Fruit fly (Drosophila melanogaster) Kc167 (cell line): ENCODE measurements around the gene CG42571.

Source experiments
- Myc ChIP-seq: fragments of >200 bp; optimal IDR thresholded peaks from 2 replicates; lab custom pipeline; 2017; ENCODE audit warnings: missing external identifiers
- Sin3A ChIP-seq: fragments of >200 bp; optimal IDR thresholded peaks from 2 replicates; lab custom pipeline; 2018; ENCODE audit warnings: missing external identifiers
- h ChIP-seq: fragments of >200 bp; optimal IDR thresholded peaks from 3 replicates; lab custom pipeline; 2018; ENCODE audit warnings: missing external identifiers
- insv ChIP-seq: fragments of >200 bp; optimal IDR thresholded peaks from 3 replicates; lab custom pipeline; 2018; ENCODE audit warnings: missing external identifiers
- psq ChIP-seq: fragments of >200 bp; optimal IDR thresholded peaks from 2 replicates; lab custom pipeline; 2017; ENCODE audit warnings: missing external identifiers
- ttk ChIP-seq: sonication (Bioruptor generic); optimal IDR thresholded peaks from 2 replicates; lab custom pipeline; 2017; ENCODE audit warnings: missing external identifiers

CG42571 gene

dm6 chr3L:15715788-15716503, at the start of gene CG42571:
Gene CG42571, plus strand, starts transcription at chr3L:15716453.
- no peak for TF ChIP-seq psq
- TF ChIP-seq insv (lab: Kevin White, UChicago): no peak
- no peak for TF ChIP-seq ttk (lab: Kevin White, UChicago)
- no peak for TF ChIP-seq Sin3A (lab: Kevin White, UChicago)
- no peak for TF ChIP-seq Myc (lab: Kevin White, UChicago)

dm6 chr3L:15669939-15670338, 46.3 kb upstream of the CG42571 start:
- TF ChIP-seq psq: no peak
- TF ChIP-seq Sin3A (lab: Kevin White, UChicago): no peak
- no peak for TF ChIP-seq insv (lab: Kevin White, UChicago)
- TF ChIP-seq ttk (lab: Kevin White, UChicago): no peak
- no peak for TF ChIP-seq Myc (lab: Kevin White, UChicago)
- TF ChIP-seq h (lab: Kevin White, UChicago): no peak

- TF ChIP-seq Myc (lab: Kevin White, UChicago): no peak
- TF ChIP-seq insv (lab: Kevin White, UChicago): no peak
- TF ChIP-seq ttk (lab: Kevin White, UChicago): no peak
- no peak for TF ChIP-seq psq
- TF ChIP-seq h (lab: Kevin White, UChicago): no peak
- TF ChIP-seq Sin3A (lab: Kevin White, UChicago): no peak
These were observed 45.8 kb upstream of the CG42571 start for dm6 chr3L:15670455-15670854.

dm6 chr3L:15672800-15673199, 43.5 kb upstream of the CG42571 start:
- TF ChIP-seq Sin3A (lab: Kevin White, UChicago) (no peak), psq (no peak), insv (lab: Kevin White, UChicago) (no peak), h (lab: Kevin White, UChicago) (no peak), ttk (lab: Kevin White, UChicago) (no peak), Myc (lab: Kevin White, UChicago) (no peak)

dm6 chr3L:15675111-15675510, 41.1 kb upstream of the CG42571 start:
- TF ChIP-seq ttk (lab: Kevin White, UChicago) (no peak), insv (lab: Kevin White, UChicago) (no peak), Myc (lab: Kevin White, UChicago) (no peak), psq (no peak), Sin3A (lab: Kevin White, UChicago) (no peak), h (lab: Kevin White, UChicago) (no peak)

dm6 chr3L:15677662-15678061, 38.6 kb upstream of the CG42571 start:
- TF ChIP-seq Myc (lab: Kevin White, UChicago): no peak
- no peak for TF ChIP-seq h (lab: Kevin White, UChicago)
- no peak for TF ChIP-seq ttk (lab: Kevin White, UChicago)
- no peak for TF ChIP-seq insv (lab: Kevin White, UChicago)
- TF ChIP-seq Sin3A (lab: Kevin White, UChicago): no peak
- TF ChIP-seq psq: no peak

dm6 chr3L:15678284-15678683, 38.0 kb upstream of the CG42571 start:
- TF ChIP-seq psq: no peak
- no peak for TF ChIP-seq Myc (lab: Kevin White, UChicago)
- TF ChIP-seq ttk (lab: Kevin White, UChicago): no peak
- no peak for TF ChIP-seq insv (lab: Kevin White, UChicago)
- no peak for TF ChIP-seq h (lab: Kevin White, UChicago)
- TF ChIP-seq Sin3A (lab: Kevin White, UChicago): no peak

- TF ChIP-seq h (lab: Kevin White, UChicago) (no peak), Myc (lab: Kevin White, UChicago) (no peak), insv (lab: Kevin White, UChicago) (no peak), Sin3A (lab: Kevin White, UChicago) (no peak), ttk (lab: Kevin White, UChicago) (no peak), psq (no peak)
These were observed 36.8 kb upstream of the CG42571 start, which contains the start of gene CG7304 for dm6 chr3L:15679420-15679819. Gene CG7304, plus strand, starts transcription at chr3L:15679720.

dm6 chr3L:15683345-15683922, 32.8 kb upstream of the CG42571 start, which contains the start of the genes CG7579 and Pgant8:
Gene CG7579, minus strand, starts transcription at chr3L:15683445.
Gene Pgant8, plus strand, starts transcription at chr3L:15683872.
- no peak for TF ChIP-seq insv (lab: Kevin White, UChicago)
- no peak for TF ChIP-seq ttk (lab: Kevin White, UChicago)
- no peak for TF ChIP-seq Myc (lab: Kevin White, UChicago)
- no peak for TF ChIP-seq h (lab: Kevin White, UChicago)
- no peak for TF ChIP-seq Sin3A (lab: Kevin White, UChicago)
- no peak for TF ChIP-seq psq

dm6 chr3L:15684017-15684416, 32.2 kb upstream of the CG42571 start:
- TF ChIP-seq h (lab: Kevin White, UChicago) (no peak), insv (lab: Kevin White, UChicago) (no peak), ttk (lab: Kevin White, UChicago) (no peak), Myc (lab: Kevin White, UChicago) (no peak), Sin3A (lab: Kevin White, UChicago) (no peak)

dm6 chr3L:15687802-15688201, 28.5 kb upstream of the CG42571 start, which contains the start of gene CG34452:
Gene CG34452, minus strand, starts transcription at chr3L:15687902.
- no peak for TF ChIP-seq psq
- TF ChIP-seq h (lab: Kevin White, UChicago): no peak
- no peak for TF ChIP-seq ttk (lab: Kevin White, UChicago)
- no peak for TF ChIP-seq Myc (lab: Kevin White, UChicago)
- no peak for TF ChIP-seq insv (lab: Kevin White, UChicago)
- TF ChIP-seq Sin3A (lab: Kevin White, UChicago): no peak
